Worm (Caenorhabditis elegans) whole organism, early embryonic: Measurements from ENCODE around the gene sss-1.
"Not testable (repeated sequence)": the region's sequence is repeated elsewhere in the genome, so short reads cannot be mapped to it uniquely, and the experiment has no call there.

Experiments
- B0310.2 ChIP-seq: sonication (generic microtip); optimal IDR thresholded peaks from 2 replicates; lab custom pipeline; 2016; ENCODE audit warnings: mild to moderate bottlenecking, missing genetic modification characterization, missing compliant biosample characterization
- F13C5.2 ChIP-seq: sonication (generic microtip); optimal IDR thresholded peaks from 2 replicates; lab custom pipeline; 2017; ENCODE audit warnings: mild to moderate bottlenecking, missing genetic modification characterization, inconsistent platforms, missing compliant biosample characterization
- aly-1 ChIP-seq: sonication (generic microtip); optimal IDR thresholded peaks from 2 replicates; lab custom pipeline; 2016; ENCODE audit warnings: missing genetic modification characterization, missing compliant biosample characterization
- ama-1 ChIP-seq: fragments of 150-350 bp; optimal IDR thresholded peaks from 2 replicates; lab custom pipeline; 2014
- ceh-13 ChIP-seq: fragments of 200-800 bp; sonication (Bioruptor generic); optimal IDR thresholded peaks from 2 replicates; lab custom pipeline; 2018; ENCODE audit warnings: mild to moderate bottlenecking, missing genetic modification characterization, missing compliant biosample characterization
- ceh-36 ChIP-seq: sonication (generic microtip); optimal IDR thresholded peaks from 2 replicates; lab custom pipeline; 2016; ENCODE audit warnings: missing genetic modification characterization, inconsistent platforms, missing compliant biosample characterization
- ets-7 ChIP-seq: sonication (generic microtip); optimal IDR thresholded peaks from 2 replicates; lab custom pipeline; 2016; ENCODE audit warnings: missing genotype, missing genetic modification characterization, missing compliant biosample characterization
- flt-1 ChIP-seq: fragments of 200-800 bp; sonication (Bioruptor generic); IDR thresholded peaks from 2 replicates; pipeline ENCODE4 v1.3.6; 2022; ENCODE audit warnings: missing genetic modification characterization, missing compliant biosample characterization
- hmbx-1 ChIP-seq: sonication (generic microtip); optimal IDR thresholded peaks from 2 replicates; lab custom pipeline; 2016; ENCODE audit warnings: mild to moderate bottlenecking, missing genetic modification characterization, missing compliant biosample characterization
- hmg-4 ChIP-seq: fragments of 200-800 bp; sonication (Bioruptor generic); optimal IDR thresholded peaks from 2 replicates; lab custom pipeline; 2018; ENCODE audit warnings: mild to moderate bottlenecking, missing genetic modification characterization, missing compliant biosample characterization
- hnd-1 ChIP-seq: sonication (generic microtip); optimal IDR thresholded peaks from 2 replicates; lab custom pipeline; 2016; ENCODE audit warnings: missing genetic modification characterization, missing compliant biosample characterization
- pes-1 ChIP-seq: fragments of 200-800 bp; sonication (Bioruptor generic); IDR thresholded peaks from 2 replicates; pipeline ENCODE4 v1.3.6; 2022; ENCODE audit warnings: missing genetic modification reagents, missing genetic modification characterization, missing compliant biosample characterization
- scrt-1 ChIP-seq: fragments of 200-800 bp; sonication (Bioruptor generic); IDR thresholded peaks from 2 replicates; pipeline ENCODE4 v1.3.6; 2022; ENCODE audit warnings: missing genetic modification characterization, missing compliant biosample characterization
- sea-1 ChIP-seq: fragments of 200-800 bp; sonication (Bioruptor generic); conservative IDR thresholded peaks from 2 replicates; pipeline ENCODE4 v1.3.6; 2022; ENCODE audit warnings: missing genetic modification characterization, missing compliant biosample characterization
- tbx-11 ChIP-seq: fragments of 200-800 bp; sonication (Bioruptor generic); IDR thresholded peaks from 2 replicates; pipeline ENCODE4 v1.3.6; 2022; ENCODE audit warnings: missing genetic modification characterization, missing compliant biosample characterization
- tbx-37 ChIP-seq: fragments of 200-800 bp; sonication (Bioruptor generic); conservative IDR thresholded peaks from 2 replicates; pipeline ENCODE4 v1.3.6; 2022; ENCODE audit warnings: missing genetic modification reagents, missing genetic modification characterization, missing compliant biosample characterization
- tra-4 ChIP-seq: sonication (generic microtip); optimal IDR thresholded peaks from 2 replicates; lab custom pipeline; 2017; ENCODE audit warnings: missing genetic modification characterization, missing compliant biosample characterization

The sss-1 gene

ce11 chrIV:9893649-9894048 lies at the start of gene sss-1:
sss-1 (minus strand) TSS chrIV:9893749.
- TF ChIP-seq flt-1 (GFP tag; lab: Robert Waterston, UW); tra-4; hmg-4: not testable (repeated sequence)

DNA sequence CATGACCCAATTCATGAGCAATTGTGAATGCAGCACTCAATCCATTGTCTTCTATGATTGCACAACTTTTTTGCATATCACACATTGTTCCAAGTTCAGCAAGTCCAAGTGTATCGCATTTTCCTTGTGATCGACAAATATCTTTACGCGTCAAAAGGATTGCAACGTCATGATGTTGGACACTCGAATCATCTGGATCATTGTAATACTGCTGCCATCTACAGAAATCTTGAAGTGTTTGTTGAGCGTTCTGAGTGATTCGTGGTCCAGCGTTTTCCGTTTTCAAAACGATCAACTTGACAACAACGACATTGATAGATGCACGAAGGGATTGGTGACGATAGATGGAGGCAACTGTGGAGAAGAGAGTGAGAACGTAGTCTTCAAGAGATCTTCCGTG lies 49.7 kb upstream of the sss-1 start:
- no peak for TF ChIP-seq aly-1 (tag; lab: Kevin White, UChicago)
- TF ChIP-seq B0310.2 (tag; lab: Kevin White, UChicago), result no peak
- TF ChIP-seq tbx-11 (GFP tag; lab: Robert Waterston, UW), result no peak
- TF ChIP-seq flt-1 (GFP tag; lab: Robert Waterston, UW), result no peak
- no peak for TF ChIP-seq ets-7
- TF ChIP-seq tra-4, result no peak
- TF ChIP-seq sea-1, result no peak
- TF ChIP-seq hnd-1 (tag; lab: Kevin White, UChicago), result no peak
- TF ChIP-seq ceh-36 (tag; lab: Kevin White, UChicago), result no peak
- TF ChIP-seq ceh-13 (GFP tag; lab: Kevin White, UChicago), result no peak
- TF ChIP-seq ama-1, result no peak
- TF ChIP-seq hmg-4, result no peak
- TF ChIP-seq scrt-1 (GFP tag; lab: Robert Waterston, UW), result no peak

ce11 chrIV:9933580-9933979 lies 40.0 kb upstream of the sss-1 start, which contains the start of gene spe-29:
spe-29 (plus strand) TSS chrIV:9933880.
- TF ChIP-seq scrt-1 (GFP tag; lab: Robert Waterston, UW) (no peak), tbx-11 (GFP tag; lab: Robert Waterston, UW) (no peak), sea-1 (no peak), aly-1 (tag; lab: Kevin White, UChicago) (no peak), hmg-4 (no peak), ets-7 (no peak)

DNA sequence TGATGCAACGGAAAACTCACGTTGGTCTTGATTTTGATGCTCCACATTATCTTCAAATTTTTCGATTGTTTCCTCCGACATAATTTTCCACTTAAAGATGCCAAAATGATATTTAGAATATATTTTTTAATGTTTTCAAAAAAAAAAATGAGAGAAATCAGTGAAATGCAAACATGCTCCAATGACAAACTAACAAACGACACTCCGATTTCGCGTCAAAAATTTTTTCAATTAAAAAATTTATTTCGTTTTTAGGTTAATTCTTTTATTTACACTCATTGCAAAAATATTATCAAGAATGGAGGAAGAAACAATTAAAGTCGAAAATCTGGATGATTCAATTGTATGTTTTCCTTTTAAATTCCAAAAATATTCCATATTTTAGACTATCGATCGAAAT lies 38.5 kb upstream of the sss-1 start, which contains the start of the genes trmt-10A and F25H8.2:
trmt-10A (minus strand) TSS at position 159 of the 400 bp plus-strand sequence.
F25H8.2 (plus strand) TSS at position 181 of the 400 bp plus-strand sequence.
- TF ChIP-seq hmbx-1 (tag; lab: Kevin White, UChicago) (no peak), F13C5.2 (tag; lab: Kevin White, UChicago) (no peak), tbx-37 (GFP tag; lab: Robert Waterston, UW) (no peak), ceh-13 (GFP tag; lab: Kevin White, UChicago) (no peak), sea-1 (no peak), flt-1 (GFP tag; lab: Robert Waterston, UW) (no peak), aly-1 (tag; lab: Kevin White, UChicago) (no peak), hmg-4 (no peak), ets-7 (no peak), tra-4 (no peak), hnd-1 (tag; lab: Kevin White, UChicago) (no peak)

- TF ChIP-seq scrt-1 (GFP tag; lab: Robert Waterston, UW) (no peak), ets-7 (no peak), ceh-13 (GFP tag; lab: Kevin White, UChicago) (no peak), tbx-11 (GFP tag; lab: Robert Waterston, UW) (no peak), hnd-1 (tag; lab: Kevin White, UChicago) (no peak), hmbx-1 (tag; lab: Kevin White, UChicago) (no peak), tbx-37 (GFP tag; lab: Robert Waterston, UW) (no peak), sea-1 (no peak), aly-1 (tag; lab: Kevin White, UChicago) (no peak), tra-4 (no peak), ceh-36 (tag; lab: Kevin White, UChicago) (no peak), ama-1 (no peak), pes-1 (GFP tag; lab: Robert Waterston, UW) (no peak), flt-1 (GFP tag; lab: Robert Waterston, UW) (no peak), B0310.2 (tag; lab: Kevin White, UChicago) (no peak), hmg-4 (no peak), F13C5.2 (tag; lab: Kevin White, UChicago) (no peak)
Observed at ce11 chrIV:9928180-9928896, 34.8 kb upstream of the sss-1 start, which contains the start of gene dur-1. dur-1 (minus strand) TSS chrIV:9928230.

DNA sequence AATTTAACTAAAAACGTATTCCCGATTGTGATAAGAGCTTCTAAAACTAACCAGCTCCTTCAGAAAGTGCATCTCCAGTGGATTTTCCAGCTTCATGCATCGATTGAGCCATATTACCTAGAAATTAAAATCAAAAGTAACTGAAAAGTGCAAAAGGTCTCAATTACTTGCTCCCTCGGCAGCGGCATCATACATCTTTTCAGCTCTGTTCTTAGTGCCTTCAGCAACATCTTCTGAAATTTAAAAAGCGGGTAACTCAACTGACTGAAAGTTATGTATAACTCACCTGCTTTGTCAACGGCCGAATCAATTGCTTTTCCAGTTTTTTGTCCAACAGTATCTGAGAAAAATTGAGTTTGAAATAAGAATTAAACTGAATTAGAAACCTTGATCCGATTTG lies 30.9 kb upstream of the sss-1 start:
- TF ChIP-seq ets-7 (no peak), tbx-37 (GFP tag; lab: Robert Waterston, UW) (no peak), scrt-1 (GFP tag; lab: Robert Waterston, UW) (no peak), ceh-36 (tag; lab: Kevin White, UChicago) (no peak), tra-4 (no peak), hmg-4 (no peak), hnd-1 (tag; lab: Kevin White, UChicago) (no peak), flt-1 (GFP tag; lab: Robert Waterston, UW) (no peak), ama-1 (no peak), pes-1 (GFP tag; lab: Robert Waterston, UW) (no peak), sea-1 (no peak), B0310.2 (tag; lab: Kevin White, UChicago) (no peak), hmbx-1 (tag; lab: Kevin White, UChicago) (no peak), tbx-11 (GFP tag; lab: Robert Waterston, UW) (no peak), aly-1 (tag; lab: Kevin White, UChicago) (no peak), F13C5.2 (tag; lab: Kevin White, UChicago) (no peak), ceh-13 (GFP tag; lab: Kevin White, UChicago) (no peak)

- TF ChIP-seq flt-1 (GFP tag; lab: Robert Waterston, UW) (no peak), ceh-36 (tag; lab: Kevin White, UChicago) (no peak), scrt-1 (GFP tag; lab: Robert Waterston, UW) (no peak), F13C5.2 (tag; lab: Kevin White, UChicago) (no peak), tbx-11 (GFP tag; lab: Robert Waterston, UW) (no peak), B0310.2 (tag; lab: Kevin White, UChicago) (no peak)
Observed at ce11 chrIV:9920426-9920825, 26.9 kb upstream of the sss-1 start.
